Worm (Caenorhabditis elegans) whole organism, L4 larva: ENCODE measurements around the gene srb-19.

Experiments used
- F10B5.3 ChIP-seq: sonication (generic microtip); optimal IDR thresholded peaks from 2 replicates; lab custom pipeline; 2016; ENCODE audit warnings: mild to moderate bottlenecking, missing genetic modification characterization, missing compliant biosample characterization
- F37D6.2 ChIP-seq: sonication (generic microtip); optimal IDR thresholded peaks from 2 replicates; lab custom pipeline; 2016; ENCODE audit warnings: mild to moderate bottlenecking, missing genetic modification characterization, missing compliant biosample characterization
- Y48G9A.11 ChIP-seq: fragments of 200-800 bp; sonication (Bioruptor generic); IDR thresholded peaks from 2 replicates; pipeline ENCODE4 v1.3.6; 2022; ENCODE audit warnings: missing genetic modification reagents, missing genetic modification characterization, missing compliant biosample characterization
- aly-2 ChIP-seq: sonication (generic microtip); optimal IDR thresholded peaks from 2 replicates; lab custom pipeline; 2018; ENCODE audit warnings: missing biosample characterization, missing genetic modification characterization
- ama-1 ChIP-seq: fragments of 150-350 bp; optimal IDR thresholded peaks from 2 replicates; lab custom pipeline; 2014; ENCODE audit warnings: inconsistent platforms, mixed read lengths
- attf-4 ChIP-seq: sonication (generic microtip); optimal IDR thresholded peaks from 3 replicates; lab custom pipeline; 2017; ENCODE audit warnings: missing biosample characterization, missing genetic modification characterization
- ceh-32 ChIP-seq: sonication (generic microtip); optimal IDR thresholded peaks from 2 replicates; lab custom pipeline; 2016; ENCODE audit warnings: mild to moderate bottlenecking, missing genetic modification characterization, missing compliant biosample characterization; ENCODE audit not compliant: poor library complexity
- ceh-62 ChIP-seq: sonication (generic microtip); optimal IDR thresholded peaks from 2 replicates; lab custom pipeline; 2017; ENCODE audit warnings: missing biosample characterization, missing genetic modification characterization
- cey-2 ChIP-seq: sonication (generic microtip); optimal IDR thresholded peaks from 3 replicates; lab custom pipeline; 2017; ENCODE audit warnings: missing genetic modification characterization, mild to moderate bottlenecking, missing compliant biosample characterization, antibody characterized with exemption, borderline replicate concordance; ENCODE audit not compliant: insufficient read depth
- ctbp-1 ChIP-seq: fragments of 200-800 bp; sonication (Bioruptor generic); IDR thresholded peaks from 2 replicates; pipeline ENCODE4 v1.3.6; 2022; ENCODE audit warnings: missing genetic modification reagents, missing genetic modification characterization, missing compliant biosample characterization
- daf-12 ChIP-seq: fragments of 150-350 bp; optimal IDR thresholded peaks from 2 replicates; lab custom pipeline; 2014; ENCODE audit warnings: missing biosample characterization, missing genetic modification reagents, missing genetic modification characterization
- daf-16 ChIP-seq, 3 experiments: sonication (generic microtip); optimal IDR thresholded peaks; 2 replicates each; lab custom pipeline; 2016 to 2017; ENCODE audit warnings: missing genetic modification characterization in 3 of 3, missing genetic modification reagents in 3 of 3, mild to moderate bottlenecking in 2 of 3, missing compliant biosample characterization in 2 of 3, missing biosample characterization in 1 of 3, moderate library complexity in 1 of 3
- daf-8 ChIP-seq: fragments of 200-800 bp; sonication (Bioruptor generic); IDR thresholded peaks from 2 replicates; pipeline ENCODE4 v1.3.6; 2022; ENCODE audit warnings: missing genetic modification characterization, missing compliant biosample characterization
- dmd-6 ChIP-seq: fragments of 200-800 bp; sonication (Bioruptor generic); IDR thresholded peaks from 2 replicates; pipeline ENCODE4 v1.3.6; 2022; ENCODE audit warnings: missing genetic modification reagents, missing genetic modification characterization, missing compliant biosample characterization
- dmd-9 ChIP-seq: fragments of 200-800 bp; sonication (Bioruptor generic); IDR thresholded peaks from 2 replicates; pipeline ENCODE4 v1.3.6; 2022; ENCODE audit warnings: missing genetic modification reagents, missing genetic modification characterization, missing compliant biosample characterization
- duxl-1 ChIP-seq: sonication (generic microtip); optimal IDR thresholded peaks from 2 replicates; lab custom pipeline; 2016; ENCODE audit warnings: mild to moderate bottlenecking, missing genetic modification characterization, moderate library complexity, missing compliant biosample characterization; ENCODE audit not compliant: poor library complexity
- egl-27 ChIP-seq: sonication (generic microtip); optimal IDR thresholded peaks from 3 replicates; lab custom pipeline; 2017; ENCODE audit warnings: missing biosample characterization, missing genetic modification reagents, missing genetic modification characterization
- egl-43 ChIP-seq: fragments of 200-800 bp; sonication (Bioruptor generic); IDR thresholded peaks from 2 replicates; pipeline ENCODE4 v1.3.6; 2022; ENCODE audit warnings: missing genetic modification reagents, missing genetic modification characterization, missing compliant biosample characterization
- fkh-10 ChIP-seq: fragments of 150-350 bp; optimal IDR thresholded peaks from 2 replicates; lab custom pipeline; 2014; ENCODE audit warnings: missing biosample characterization, missing genetic modification reagents, missing genetic modification characterization
- lin-15B ChIP-seq: fragments of 150-350 bp; sonication (generic microtip); optimal IDR thresholded peaks from 3 replicates; lab custom pipeline; 2014; ENCODE audit warnings: missing biosample characterization, missing genetic modification characterization
- lin-29 ChIP-seq: fragments of 200-800 bp; sonication (Bioruptor generic); IDR thresholded peaks from 2 replicates; pipeline ENCODE4 v1.3.6; 2022; ENCODE audit warnings: missing genetic modification reagents, missing genetic modification characterization, missing compliant biosample characterization
- lin-39 ChIP-seq: fragments of 150-350 bp; optimal IDR thresholded peaks from 2 replicates; lab custom pipeline; 2014; ENCODE audit warnings: missing biosample characterization, missing genetic modification reagents, missing genetic modification characterization
- lir-3 ChIP-seq: sonication (generic microtip); optimal IDR thresholded peaks from 2 replicates; lab custom pipeline; 2016; ENCODE audit warnings: mild to moderate bottlenecking, missing genetic modification characterization, missing compliant biosample characterization
- madf-5 ChIP-seq, 2 experiments: fragments of 200-800 bp; sonication (Bioruptor generic); IDR thresholded peaks; 2 replicates each; pipeline ENCODE4 v1.3.6; 2022; ENCODE audit warnings: missing compliant biosample characterization in 2 of 2, missing genetic modification characterization in 2 of 2
- mdl-1 ChIP-seq, 2 experiments: fragments of 150-350 bp in 1 of 2; sonication (generic microtip) in 1 of 2; optimal IDR thresholded peaks; 2 replicates each; lab custom pipeline; 2014 to 2017; ENCODE audit warnings: missing biosample characterization in 2 of 2, missing genetic modification characterization in 2 of 2
- mdt-29 ChIP-seq: fragments of 200-800 bp; sonication (Bioruptor generic); IDR thresholded peaks from 2 replicates; pipeline ENCODE4 v1.3.6; 2022; ENCODE audit warnings: missing genetic modification reagents, missing genetic modification characterization, missing compliant biosample characterization
- nhr-111 ChIP-seq: fragments of 200-800 bp; sonication (Bioruptor generic); optimal IDR thresholded peaks from 2 replicates; lab custom pipeline; 2018; ENCODE audit warnings: mild to moderate bottlenecking, missing genetic modification characterization, missing compliant biosample characterization
- nhr-25 ChIP-seq: sonication (generic microtip); optimal IDR thresholded peaks from 2 replicates; lab custom pipeline; 2017; ENCODE audit warnings: missing genetic modification characterization, mild to moderate bottlenecking, missing compliant biosample characterization, antibody characterized with exemption, moderate library complexity, borderline replicate concordance; ENCODE audit not compliant: insufficient read depth
- nhr-28 ChIP-seq: fragments of 150-350 bp; optimal IDR thresholded peaks from 2 replicates; lab custom pipeline; 2014; ENCODE audit warnings: missing biosample characterization, missing genetic modification characterization
- nhr-42 ChIP-seq: fragments of 200-800 bp; sonication (Bioruptor generic); IDR thresholded peaks from 2 replicates; pipeline ENCODE4 v1.3.6; 2022; ENCODE audit warnings: missing genetic modification characterization, missing compliant biosample characterization
- nhr-76 ChIP-seq: fragments of 150-350 bp; optimal IDR thresholded peaks from 2 replicates; lab custom pipeline; 2014; ENCODE audit warnings: missing biosample characterization, missing genetic modification characterization
- nhr-77 ChIP-seq: fragments of 150-350 bp; optimal IDR thresholded peaks from 2 replicates; lab custom pipeline; 2014; ENCODE audit warnings: missing biosample characterization, missing genetic modification characterization
- pha-4 ChIP-seq, 2 experiments: fragments of 150-350 bp in 1 of 2; fragments of 200-800 bp in 1 of 2; sonication (Bioruptor generic) in 1 of 2; IDR thresholded peaks in 1 of 2; optimal IDR thresholded peaks in 1 of 2; 2 replicates each; pipeline versions ENCODE4 v1.3.6 to Lab custom; 2014 to 2022; ENCODE audit warnings: missing genetic modification characterization in 2 of 2, missing genetic modification reagents in 2 of 2, missing biosample characterization in 1 of 2, missing compliant biosample characterization in 1 of 2
- pqm-1 ChIP-seq: sonication (generic microtip); optimal IDR thresholded peaks from 2 replicates; lab custom pipeline; 2017; ENCODE audit warnings: missing biosample characterization, missing genetic modification characterization
- snpc-4 ChIP-seq: fragments of 150-350 bp; optimal IDR thresholded peaks from 2 replicates; lab custom pipeline; 2014; ENCODE audit warnings: missing biosample characterization, missing genetic modification characterization
- tra-1 ChIP-seq: fragments of 200-800 bp; sonication (Bioruptor generic); IDR thresholded peaks from 2 replicates; pipeline ENCODE4 v1.3.6; 2022; ENCODE audit warnings: missing genetic modification reagents, missing genetic modification characterization, missing compliant biosample characterization
- unc-39 ChIP-seq: sonication (generic microtip); optimal IDR thresholded peaks from 2 replicates; lab custom pipeline; 2017; ENCODE audit warnings: missing biosample characterization, missing genetic modification characterization
- unc-62 ChIP-seq, 3 experiments: fragments of 150-350 bp in 1 of 3; sonication (generic microtip); optimal IDR thresholded peaks in 2 of 3; peaks in 1 of 3; 1 replicate in 1 of 3; 2 replicates in 2 of 3; lab custom pipeline; 2014 to 2017; ENCODE audit warnings: missing biosample characterization in 3 of 3, missing genetic modification characterization in 3 of 3, missing genetic modification reagents in 3 of 3, missing genotype in 1 of 3
- vab-7 ChIP-seq: fragments of 200-800 bp; sonication (Bioruptor generic); IDR thresholded peaks from 2 replicates; pipeline ENCODE4 v1.3.6; 2022; ENCODE audit warnings: missing genetic modification reagents, missing genetic modification characterization, missing compliant biosample characterization
- zip-11 ChIP-seq: fragments of 200-800 bp; sonication (Bioruptor generic); IDR thresholded peaks from 2 replicates; pipeline ENCODE4 v1.3.6; 2022; ENCODE audit warnings: missing genetic modification characterization, missing compliant biosample characterization

The srb-19 gene

ce11 chrV:7497440-7497839, 22.5 kb downstream of the srb-19 start, which contains the start of gene srh-79:
TSS of gene srh-79 (plus strand) at chrV:7497740.
- TF ChIP-seq ceh-62 (tag; lab: Kevin White, UChicago) (no peak), nhr-25 (tag; lab: Kevin White, UChicago) (no peak), unc-39 (tag; lab: Kevin White, UChicago) (no peak), dmd-9 (no peak), lin-15B (tag; lab: Kevin White, UChicago) (no peak), egl-27 (tag; lab: Kevin White, UChicago) (no peak), zip-11 (no peak), cey-2 (tag; lab: Kevin White, UChicago) (no peak), tra-1 (GFP tag; lab: Robert Waterston, UW) (no peak), lin-29 (GFP tag; lab: Robert Waterston, UW) (no peak), pqm-1 (tag; lab: Kevin White, UChicago) (no peak), ctbp-1 (GFP tag; lab: Robert Waterston, UW) (no peak), lir-3 (tag; lab: Kevin White, UChicago) (no peak), nhr-28 (no peak), F37D6.2 (tag; lab: Kevin White, UChicago) (no peak), daf-16 (GFP tag; optimal IDR thresholded peaks at IDR 0.05; lab: Kevin White, UChicago) (no peak), daf-16 (tag; optimal IDR thresholded peaks at IDR 0.05; lab: Kevin White, UChicago) (no peak), nhr-42 (GFP tag; lab: Robert Waterston, UW) (no peak), lin-39 (tag; lab: Kevin White, UChicago) (no peak), attf-4 (no peak)
- TF ChIP-seq, all 104 proteins: peak for 0

- no peak for TF ChIP-seq vab-7 (GFP tag; lab: Robert Waterston, UW)
- no peak for TF ChIP-seq nhr-76
- no peak for TF ChIP-seq pha-4 (GFP tag; IDR thresholded peaks at IDR 0.05; lab: Robert Waterston, UW)
- TF ChIP-seq pha-4 (tag; optimal IDR thresholded peaks at IDR 0.05; lab: Kevin White, UChicago) = no peak
- TF ChIP-seq snpc-4 (tag; lab: Kevin White, UChicago) = no peak
- TF ChIP-seq ama-1 (lab: Kevin White, UChicago) = no peak
- no peak for TF ChIP-seq unc-62 (GFP tag; optimal IDR thresholded peaks at IDR 0.05 in 1 of 2; lab: Kevin White, UChicago)
- TF ChIP-seq unc-62 (tag; optimal IDR thresholded peaks at IDR 0.05; lab: Kevin White, UChicago) = no peak
- no peak for TF ChIP-seq mdl-1 (tag; optimal IDR thresholded peaks at IDR 0.05; lab: Kevin White, UChicago)
- no peak for TF ChIP-seq dmd-6 (GFP tag; lab: Robert Waterston, UW)
- no peak for TF ChIP-seq nhr-111 (GFP tag; lab: Kevin White, UChicago)
- TF ChIP-seq ctbp-1 (GFP tag; lab: Robert Waterston, UW) = no peak
- no peak for TF ChIP-seq duxl-1
- no peak for TF ChIP-seq egl-43 (GFP tag; lab: Robert Waterston, UW)
- TF ChIP-seq lin-29 (GFP tag; lab: Robert Waterston, UW) = no peak
- no peak for TF ChIP-seq egl-27 (tag; lab: Kevin White, UChicago)
- no peak for TF ChIP-seq daf-8 (GFP tag; lab: Robert Waterston, UW)
Observed at ce11 chrV:7495189-7495588, 24.8 kb downstream of the srb-19 start, which contains the start of gene srbc-11. TSS of gene srbc-11 (minus strand) at chrV:7495289.

- TF ChIP-seq fkh-10 (GFP tag; lab: Kevin White, UChicago) (no peak), aly-2 (tag; lab: Kevin White, UChicago) (no peak)
- TF ChIP-seq, all 104 proteins: peak for 0
Observed at ce11 chrV:7492924-7493323, 27.1 kb downstream of the srb-19 start, which contains the start of gene srbc-10. TSS of gene srbc-10 (minus strand) at chrV:7493024.

- TF ChIP-seq Y48G9A.11 (GFP tag; lab: Robert Waterston, UW) = no peak
- no peak for TF ChIP-seq mdt-29 (GFP tag; lab: Robert Waterston, UW)
- no peak for TF ChIP-seq ceh-32 (tag; lab: Kevin White, UChicago)
- TF ChIP-seq pha-4 (GFP tag; IDR thresholded peaks at IDR 0.05; lab: Robert Waterston, UW) = no peak
- TF ChIP-seq pha-4 (tag; optimal IDR thresholded peaks at IDR 0.05; lab: Kevin White, UChicago) = no peak
- TF ChIP-seq ceh-62 (tag; lab: Kevin White, UChicago) = no peak
- no peak for TF ChIP-seq egl-27 (tag; lab: Kevin White, UChicago)
- no peak for TF ChIP-seq daf-12 (tag; lab: Kevin White, UChicago)
- no peak for TF ChIP-seq nhr-28
- no peak for TF ChIP-seq madf-5 (GFP tag; IDR thresholded peaks at IDR 0.05; lab: Robert Waterston, UW)
- TF ChIP-seq ctbp-1 (GFP tag; lab: Robert Waterston, UW) = no peak
- no peak for TF ChIP-seq F10B5.3
- TF ChIP-seq nhr-77 (tag; lab: Kevin White, UChicago) = no peak
- no peak for TF ChIP-seq unc-62 (GFP tag; optimal IDR thresholded peaks at IDR 0.05 in 1 of 2; lab: Kevin White, UChicago)
- no peak for TF ChIP-seq unc-62 (tag; optimal IDR thresholded peaks at IDR 0.05; lab: Kevin White, UChicago)
Observed at ce11 chrV:7490340-7490739, 29.6 kb downstream of the srb-19 start, which contains the start of gene srbc-9. TSS of gene srbc-9 (minus strand) at chrV:7490440.
